Fruit fly (Drosophila melanogaster): ENCODE results near the gene Gr28b.

Gr28b gene

dm6 chr2L:7495987-7496503 lies 34.0 kb upstream of the Gr28b start, which contains the start of gene Ziz (continued):
- TF ChIP-seq Bgb (GFP tag; IDR thresholded peaks at IDR 0.05; ENCODE audit: partially characterized antibody), result peak; percentile 79
- TF ChIP-seq Abd-B (GFP tag; optimal IDR thresholded peaks at IDR 0.05), result peak; percentile 54
- peak; percentile 44; the same call in 1 of the 2 replicates for TF ChIP-seq NFAT (GFP tag; IDR thresholded peaks at IDR 0.05)
- TF ChIP-seq tna (GFP tag; IDR thresholded peaks at IDR 0.05; ENCODE audit: partially characterized antibody), result peak; percentile 71; the same call in 1 of the 2 replicates
- no peak for TF ChIP-seq CG6765 (GFP tag; optimal IDR thresholded peaks at IDR 0.05)
- TF ChIP-seq pfk (GFP tag; optimal IDR thresholded peaks at IDR 0.05), result no peak
- TF ChIP-seq CG2199 (GFP tag; IDR thresholded peaks at IDR 0.05), result peak; percentile 73; the same call in 1 of the 3 replicates
- no peak for TF ChIP-seq CG7786 (GFP tag; optimal IDR thresholded peaks at IDR 0.05)
- TF ChIP-seq lab (GFP tag; optimal IDR thresholded peaks at IDR 0.05), result peak; percentile 73
- 0 out of 2 replicates have a peak, but pooled peaks have one; percentile 25 for TF ChIP-seq CG11247 (GFP tag; IDR thresholded peaks at IDR 0.05)
- TF ChIP-seq NC2α (GFP tag; optimal IDR thresholded peaks at IDR 0.05), result no peak
- peak; percentile 46; the same call in 1 of the 3 replicates for TF ChIP-seq ken (GFP tag; IDR thresholded peaks at IDR 0.05)
- peak; percentile 16; the same call in 1 of the 2 replicates for TF ChIP-seq CG14441 (GFP tag; IDR thresholded peaks at IDR 0.05)
- no peak for TF ChIP-seq crol (GFP tag; IDR thresholded peaks at IDR 0.05)
- no peak for TF ChIP-seq CG18011 (GFP tag; optimal IDR thresholded peaks at IDR 0.05)
- TF ChIP-seq CG15479 (GFP tag; optimal IDR thresholded peaks at IDR 0.05), result no peak
- TF ChIP-seq CG14710 (tag; optimal IDR thresholded peaks at IDR 0.05), result peak; percentile 75
- peak; percentile 69 for TF ChIP-seq Fer1 (GFP tag; optimal IDR thresholded peaks at IDR 0.05)
- TF ChIP-seq CG12769 (tag; optimal IDR thresholded peaks at IDR 0.05), result peak; percentile 78
- no peak for TF ChIP-seq CG7357 (GFP tag; IDR thresholded peaks at IDR 0.05)
- peak; percentile 75 for TF ChIP-seq CTCF (GFP tag; optimal IDR thresholded peaks at IDR 0.05)
- no peak for TF ChIP-seq yki (optimal IDR thresholded peaks at IDR 0.05)
- no peak for TF ChIP-seq H15 (GFP tag; IDR thresholded peaks at IDR 0.05)
- TF ChIP-seq hb (GFP tag; IDR thresholded peaks at IDR 0.05; ENCODE audit: partially characterized antibody), result no peak
- TF ChIP-seq Lim3 (GFP tag; IDR thresholded peaks at IDR 0.05), result no peak
- no peak for TF ChIP-seq mam (GFP tag; optimal IDR thresholded peaks at IDR 0.05)
- peak; percentile 27 for TF ChIP-seq CG11398 (GFP tag; optimal IDR thresholded peaks at IDR 0.05)
- TF ChIP-seq Oaz (GFP tag; IDR thresholded peaks at IDR 0.05), result no peak
- peak; percentile 3 for TF ChIP-seq bab2 (GFP tag; optimal IDR thresholded peaks at IDR 0.05)
- no peak for TF ChIP-seq Tbp (GFP tag; optimal IDR thresholded peaks at IDR 0.05)
- peak; percentile 29 for TF ChIP-seq CG11723 (GFP tag; optimal IDR thresholded peaks at IDR 0.05)

DNA sequence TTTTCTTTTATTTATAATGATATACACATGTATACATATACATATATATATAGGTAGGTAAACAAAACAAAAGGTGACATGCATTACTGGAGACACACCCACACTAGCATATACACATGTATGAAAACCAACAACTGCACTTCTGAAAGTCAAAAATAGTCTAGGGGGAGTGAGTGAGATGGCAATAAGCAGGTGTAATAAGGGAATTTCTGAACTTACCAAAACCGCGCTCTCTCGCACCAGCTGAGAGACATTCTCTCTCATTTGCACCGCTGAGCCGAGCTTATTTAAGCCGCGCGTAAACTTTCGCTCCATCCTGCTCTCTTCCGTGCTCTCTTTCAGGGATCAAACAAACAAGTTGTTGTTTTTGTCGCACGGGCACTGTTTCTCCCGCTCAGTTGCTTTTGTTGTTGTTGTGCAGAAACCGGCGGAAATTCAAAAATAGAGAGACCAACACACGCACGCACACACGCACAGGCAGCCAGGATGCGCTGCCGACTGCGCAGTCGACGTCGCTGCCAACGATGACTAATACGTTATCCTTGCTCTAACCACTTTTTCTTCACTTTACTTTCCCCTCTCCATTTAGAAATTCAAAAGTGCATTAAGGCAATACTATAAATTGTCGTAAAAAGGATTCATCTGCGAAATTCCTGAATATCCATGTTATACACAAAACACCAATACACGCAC lies 33.4 kb upstream of the Gr28b start:
- TF ChIP-seq gsb (GFP tag; IDR thresholded peaks at IDR 0.05), result no peak
- no peak for TF ChIP-seq CG9727 (GFP tag; optimal IDR thresholded peaks at IDR 0.05)
- peak; percentile 45 for TF ChIP-seq nom (GFP tag; optimal IDR thresholded peaks at IDR 0.05)
- TF ChIP-seq corto (GFP tag; optimal IDR thresholded peaks at IDR 0.05), result no peak
- TF ChIP-seq D19B (GFP tag; optimal IDR thresholded peaks at IDR 0.05), result no peak
- TF ChIP-seq CG9437 (GFP tag; optimal IDR thresholded peaks at IDR 0.05), result no peak
- peak in 1 of 2 experiments; percentile 67 for TF ChIP-seq tll (GFP tag; optimal IDR thresholded peaks at IDR 0.05)
- TF ChIP-seq zen2 (GFP tag; IDR thresholded peaks at IDR 0.05; ENCODE audit: partially characterized antibody), result no peak
- TF ChIP-seq HLH3B (GFP tag; IDR thresholded peaks at IDR 0.05), result no peak
- TF ChIP-seq toy (GFP tag; IDR thresholded peaks at IDR 0.05), result no peak
- TF ChIP-seq slou (GFP tag; optimal IDR thresholded peaks at IDR 0.05), result no peak
- no peak for TF ChIP-seq CG18619 (GFP tag; optimal IDR thresholded peaks at IDR 0.05)
- TF ChIP-seq Ets65A (GFP tag), result no peak
- no peak for TF ChIP-seq bab2 (GFP tag; optimal IDR thresholded peaks at IDR 0.05)
- no peak for TF ChIP-seq CG9932 (GFP tag; IDR thresholded peaks at IDR 0.05)
- peak; percentile 65 for TF ChIP-seq Adf1 (GFP tag; IDR thresholded peaks at IDR 0.05)
- no peak for TF ChIP-seq dm (GFP tag; optimal IDR thresholded peaks at IDR 0.05)
- no peak for TF ChIP-seq Awh (GFP tag; IDR thresholded peaks at IDR 0.05)
- TF ChIP-seq Deaf1 (tag; optimal IDR thresholded peaks at IDR 0.05), result no peak
- TF ChIP-seq sc (optimal IDR thresholded peaks at IDR 0.05), result no peak
- peak; percentile 19 for TF ChIP-seq sc (GFP tag; optimal IDR thresholded peaks at IDR 0.05)
- TF ChIP-seq stwl (tag; optimal IDR thresholded peaks at IDR 0.05), result no peak
